Fruit fly (Drosophila melanogaster) whole organism, prepupa: Measurements from ENCODE around the gene Mlc2.
A peak's percentile ranks its signal among the peaks of the same experiment; 100 is the strongest.

Source experiments
- CG10631 ChIP-seq: fragments of 200-800 bp; sonication (Bioruptor generic); optimal IDR thresholded peaks from 2 replicates; lab custom pipeline; 2016; ENCODE audit warnings: missing biosample characterization, missing genetic modification characterization
- CG10669 ChIP-seq: fragments of 200-800 bp; sonication (Bioruptor generic); optimal IDR thresholded peaks from 3 replicates; lab custom pipeline; 2018; ENCODE audit warnings: missing biosample characterization, mild to moderate bottlenecking, missing genetic modification characterization, moderate library complexity
- CG11762 ChIP-seq: fragments of 200-800 bp; sonication (Bioruptor generic); optimal IDR thresholded peaks from 3 replicates; lab custom pipeline; 2016; ENCODE audit warnings: missing biosample characterization, missing genetic modification characterization; ENCODE audit not compliant: insufficient read depth
- CG1621 ChIP-seq: fragments of 200-800 bp; sonication (Bioruptor generic); optimal IDR thresholded peaks from 3 replicates; lab custom pipeline; 2018; ENCODE audit warnings: missing biosample characterization, mild to moderate bottlenecking, missing genetic modification characterization
- CG16779 ChIP-seq: fragments of 200-800 bp; sonication (Bioruptor generic); optimal IDR thresholded peaks from 3 replicates; lab custom pipeline; 2017; ENCODE audit warnings: missing biosample characterization, mild to moderate bottlenecking, missing genetic modification characterization
- CG3032 ChIP-seq: fragments of 200-800 bp; optimal IDR thresholded peaks from 2 replicates; lab custom pipeline; 2019; ENCODE audit warnings: missing biosample characterization, mild to moderate bottlenecking, missing genetic modification characterization, moderate library complexity
- CG32006 ChIP-seq: fragments of 200-800 bp; sonication (Bioruptor generic); optimal IDR thresholded peaks from 3 replicates; lab custom pipeline; 2017; ENCODE audit warnings: missing biosample characterization, mild to moderate bottlenecking, missing genetic modification characterization
- CG34406 ChIP-seq: fragments of 200-800 bp; sonication (Bioruptor generic); optimal IDR thresholded peaks from 3 replicates; lab custom pipeline; 2016; ENCODE audit warnings: missing biosample characterization, missing genetic modification characterization
- CG3919 ChIP-seq: fragments of 200-800 bp; sonication (Bioruptor generic); optimal IDR thresholded peaks from 3 replicates; lab custom pipeline; 2016; ENCODE audit warnings: missing biosample characterization, missing genetic modification characterization
- CG4318 ChIP-seq: fragments of 200-800 bp; sonication (Bioruptor generic); optimal IDR thresholded peaks from 3 replicates; lab custom pipeline; 2017; ENCODE audit warnings: missing biosample characterization, mild to moderate bottlenecking, missing genetic modification characterization
- CG6163 ChIP-seq: fragments of 200-800 bp; sonication (Bioruptor generic); IDR thresholded peaks from 3 replicates; pipeline ENCODE4 v1.3.6; 2022; ENCODE audit warnings: missing biosample characterization, missing genetic modification characterization
- CG6276 ChIP-seq: fragments of 200-800 bp; sonication (Bioruptor generic); optimal IDR thresholded peaks from 2 replicates; lab custom pipeline; 2017; ENCODE audit warnings: missing biosample characterization, mild to moderate bottlenecking, missing genetic modification characterization
- CG6792 ChIP-seq: fragments of 200-800 bp; sonication (Bioruptor generic); optimal IDR thresholded peaks from 3 replicates; lab custom pipeline; 2016; ENCODE audit warnings: missing biosample characterization, missing genetic modification characterization
- CG6808 ChIP-seq: fragments of 200-800 bp; sonication (Bioruptor generic); optimal IDR thresholded peaks from 3 replicates; lab custom pipeline; 2017; ENCODE audit warnings: missing biosample characterization, missing genetic modification characterization, mild to moderate bottlenecking, moderate library complexity, missing genetic modification reagents
- CG6854 ChIP-seq: fragments of 200-800 bp; sonication (Bioruptor generic); optimal IDR thresholded peaks from 2 replicates; lab custom pipeline; 2017; ENCODE audit warnings: missing biosample characterization, mild to moderate bottlenecking, missing genetic modification characterization
- CG7368 ChIP-seq: fragments of 200-800 bp; sonication (Bioruptor generic); optimal IDR thresholded peaks from 3 replicates; lab custom pipeline; 2016; ENCODE audit warnings: missing biosample characterization, missing genetic modification characterization
- CG9139 ChIP-seq: fragments of 200-800 bp; sonication (Bioruptor generic); optimal IDR thresholded peaks from 3 replicates; lab custom pipeline; 2017; ENCODE audit warnings: missing biosample characterization, mild to moderate bottlenecking, missing genetic modification characterization
- Eip75B ChIP-seq: fragments of 200-800 bp; sonication (Bioruptor generic); optimal IDR thresholded peaks from 3 replicates; lab custom pipeline; 2016; ENCODE audit warnings: missing biosample characterization, missing genetic modification characterization
- Eip78C ChIP-seq: fragments of 200-800 bp; sonication (Bioruptor generic); peaks from one replicate; lab custom pipeline; 2016; ENCODE audit warnings: missing biosample characterization, missing genetic modification characterization
- Eip93F ChIP-seq: fragments of 200-800 bp; sonication (Bioruptor generic); optimal IDR thresholded peaks from 2 replicates; lab custom pipeline; 2016; ENCODE audit warnings: missing biosample characterization, mild to moderate bottlenecking, missing genetic modification characterization
- Ets96B ChIP-seq: fragments of 200-800 bp; optimal IDR thresholded peaks from 2 replicates; lab custom pipeline; 2019; ENCODE audit warnings: missing biosample characterization, mild to moderate bottlenecking, missing genetic modification characterization, moderate library complexity
- Gug ChIP-seq: fragments of 200-800 bp; sonication (Bioruptor generic); IDR thresholded peaks from 2 replicates; pipeline ENCODE4 v1.3.6; 2022; ENCODE audit warnings: missing biosample characterization, missing genetic modification characterization
- Hr38 ChIP-seq: sonication (Bioruptor generic); optimal IDR thresholded peaks from 2 replicates; lab custom pipeline; 2016; ENCODE audit warnings: missing biosample characterization, missing genetic modification characterization
- Hr39 ChIP-seq: fragments of 200-800 bp; sonication (Bioruptor generic); optimal IDR thresholded peaks from 2 replicates; lab custom pipeline; 2016; ENCODE audit warnings: missing biosample characterization, missing genetic modification characterization
- Lpt ChIP-seq: fragments of 200-800 bp; sonication (Bioruptor generic); optimal IDR thresholded peaks from 3 replicates; lab custom pipeline; 2016; ENCODE audit warnings: missing biosample characterization, missing genetic modification characterization
- Met ChIP-seq: fragments of 200-800 bp; sonication (Bioruptor generic); optimal IDR thresholded peaks from 3 replicates; lab custom pipeline; 2016; ENCODE audit warnings: missing biosample characterization, missing genetic modification characterization
- OdsH ChIP-seq: fragments of 200-800 bp; sonication (Bioruptor generic); optimal IDR thresholded peaks from 3 replicates; lab custom pipeline; 2016; ENCODE audit warnings: missing biosample characterization, missing genetic modification characterization
- Smox ChIP-seq: fragments of 200-800 bp; sonication (Bioruptor generic); optimal IDR thresholded peaks from 3 replicates; lab custom pipeline; 2016; ENCODE audit warnings: missing biosample characterization, missing genetic modification characterization
- Sox102F ChIP-seq: fragments of 200-800 bp; sonication (Bioruptor generic); optimal IDR thresholded peaks from 2 replicates; lab custom pipeline; 2016; ENCODE audit warnings: missing biosample characterization, mild to moderate bottlenecking, missing genetic modification characterization
- Sox14 ChIP-seq: fragments of 200-800 bp; sonication (Bioruptor generic); optimal IDR thresholded peaks from 3 replicates; lab custom pipeline; 2016; ENCODE audit warnings: missing biosample characterization, missing genetic modification characterization
- Sox15 ChIP-seq: fragments of 200-800 bp; sonication (Bioruptor generic); optimal IDR thresholded peaks from 3 replicates; lab custom pipeline; 2016; ENCODE audit warnings: missing biosample characterization, missing genetic modification characterization
- achi ChIP-seq: fragments of 200-800 bp; sonication (Bioruptor generic); optimal IDR thresholded peaks from 3 replicates; lab custom pipeline; 2016; ENCODE audit warnings: missing biosample characterization, missing genetic modification characterization
- cyc ChIP-seq: fragments of 200-800 bp; sonication (Bioruptor generic); optimal IDR thresholded peaks from 3 replicates; lab custom pipeline; 2016; ENCODE audit warnings: missing biosample characterization, missing genetic modification characterization
- dac ChIP-seq: fragments of 200-800 bp; sonication (Bioruptor generic); optimal IDR thresholded peaks from 2 replicates; lab custom pipeline; 2017; ENCODE audit warnings: missing biosample characterization, mild to moderate bottlenecking, missing genetic modification characterization
- dsx ChIP-seq: fragments of 200-800 bp; optimal IDR thresholded peaks from 3 replicates; lab custom pipeline; 2019; ENCODE audit warnings: missing biosample characterization, mild to moderate bottlenecking, missing genetic modification characterization, moderate library complexity; ENCODE audit not compliant: poor library complexity, severe bottlenecking
- eg ChIP-seq: fragments of 200-800 bp; sonication (Bioruptor generic); IDR thresholded peaks from 3 replicates; pipeline ENCODE4 v1.3.6; 2022; ENCODE audit warnings: missing biosample characterization, missing genetic modification characterization
- esn ChIP-seq: fragments of 200-800 bp; sonication (Bioruptor generic); optimal IDR thresholded peaks from 2 replicates; lab custom pipeline; 2016; ENCODE audit warnings: missing biosample characterization, mild to moderate bottlenecking, missing genetic modification characterization, moderate library complexity
- fd85E ChIP-seq: fragments of 200-800 bp; sonication (Bioruptor generic); optimal IDR thresholded peaks from 3 replicates; lab custom pipeline; 2016; ENCODE audit warnings: missing biosample characterization, missing genetic modification characterization
- fkh ChIP-seq: fragments of 200-800 bp; sonication (Bioruptor generic); optimal IDR thresholded peaks from 3 replicates; lab custom pipeline; 2017; ENCODE audit warnings: missing biosample characterization, mild to moderate bottlenecking, missing genetic modification characterization, moderate library complexity
- lz ChIP-seq: fragments of 200-800 bp; sonication (Bioruptor generic); optimal IDR thresholded peaks from 3 replicates; lab custom pipeline; 2016; ENCODE audit warnings: missing biosample characterization, missing genetic modification characterization
- net ChIP-seq: fragments of 200-800 bp; sonication (Bioruptor generic); optimal IDR thresholded peaks from 3 replicates; lab custom pipeline; 2016; ENCODE audit warnings: missing biosample characterization, missing genetic modification characterization
- pdm3 ChIP-seq: fragments of 200-800 bp; sonication (Bioruptor generic); optimal IDR thresholded peaks from 3 replicates; lab custom pipeline; 2016; ENCODE audit warnings: missing biosample characterization, missing genetic modification characterization
- salr ChIP-seq, 2 experiments: fragments of 200-800 bp; sonication (Bioruptor generic); optimal IDR thresholded peaks; 3 replicates each; lab custom pipeline; 2016 to 2018; ENCODE audit warnings: missing biosample characterization in 2 of 2, missing genetic modification characterization in 2 of 2, mild to moderate bottlenecking in 1 of 2
- ss ChIP-seq, 2 experiments: fragments of 200-800 bp; sonication (Bioruptor generic); optimal IDR thresholded peaks; 2 replicates in 1 of 2; 3 replicates in 1 of 2; lab custom pipeline; 2017 to 2018; ENCODE audit warnings: mild to moderate bottlenecking in 2 of 2, missing biosample characterization in 2 of 2, missing genetic modification characterization in 2 of 2, moderate library complexity in 1 of 2
- topi ChIP-seq: fragments of 200-800 bp; sonication (Bioruptor generic); optimal IDR thresholded peaks from 3 replicates; lab custom pipeline; 2016; ENCODE audit warnings: missing biosample characterization, missing genetic modification characterization
- vri ChIP-seq: fragments of 200-800 bp; sonication (Bioruptor generic); optimal IDR thresholded peaks from 3 replicates; lab custom pipeline; 2016; ENCODE audit warnings: missing biosample characterization, mild to moderate bottlenecking, missing genetic modification characterization

The Mlc2 gene

dm6 chr3R:30195606-30196049 lies 21.3 kb upstream of the Mlc2 start (continued):
- no peak for TF ChIP-seq Sox15
- TF ChIP-seq CG6163 (GFP tag; lab: Robert Waterston, UW) = peak; percentile 53; the same call in 2 of the 3 replicates
- no peak for TF ChIP-seq Eip75B
- peak; percentile 23 for TF ChIP-seq Sox14 (GFP tag; lab: Kevin White, UChicago)
- no peak for TF ChIP-seq fd85E (GFP tag; lab: Kevin White, UChicago)
- no peak for TF ChIP-seq CG11762 (GFP tag; lab: Kevin White, UChicago)
- no peak for TF ChIP-seq net (GFP tag; lab: Kevin White, UChicago)
- 0 out of 2 replicates have a peak, but pooled peaks have one; percentile 30 for TF ChIP-seq Gug (GFP tag; lab: Robert Waterston, UW)
- TF ChIP-seq Eip93F = no peak
- TF ChIP-seq achi = peak; percentile 6
- peak; percentile 29 for TF ChIP-seq CG10631 (GFP tag; lab: Kevin White, UChicago)
- TF ChIP-seq CG7368 (GFP tag; lab: Kevin White, UChicago) = no peak
- TF ChIP-seq CG9139 = no peak
- TF ChIP-seq eg (GFP tag; lab: Robert Waterston, UW) = peak; percentile 68
- TF ChIP-seq esn (GFP tag; lab: Kevin White, UChicago) = peak; percentile 20
- no peak for TF ChIP-seq ss (GFP tag; optimal IDR thresholded peaks at IDR 0.05; lab: Kevin White, UChicago)
- TF ChIP-seq pdm3 (GFP tag; lab: Kevin White, UChicago) = peak; percentile 40
- no peak for TF ChIP-seq CG6276 (GFP tag; lab: Kevin White, UChicago)
- TF ChIP-seq Hr39 (GFP tag; lab: Kevin White, UChicago) = peak; percentile 26
- TF ChIP-seq CG4318 (GFP tag; lab: Kevin White, UChicago) = no peak
- TF ChIP-seq CG6792 (GFP tag; lab: Kevin White, UChicago) = no peak
- peak; percentile 26 for TF ChIP-seq CG3032 (tag; lab: Kevin White, UChicago)
- no peak for TF ChIP-seq Hr38
- no peak for TF ChIP-seq Met (GFP tag; lab: Kevin White, UChicago)
- TF ChIP-seq CG6854 (GFP tag; lab: Kevin White, UChicago) = no peak
- no peak for TF ChIP-seq cyc (GFP tag; lab: Kevin White, UChicago)
- no peak for TF ChIP-seq CG1621
- no peak for TF ChIP-seq CG34406 (GFP tag; lab: Kevin White, UChicago)
- no peak for TF ChIP-seq Smox (GFP tag; lab: Kevin White, UChicago)

- peak; percentile 44 for TF ChIP-seq fkh
- TF ChIP-seq Eip78C (GFP tag; lab: Kevin White, UChicago) = no peak
- TF ChIP-seq dac (GFP tag; lab: Kevin White, UChicago) = no peak
- no peak for TF ChIP-seq topi (GFP tag; lab: Kevin White, UChicago)
- TF ChIP-seq CG6854 (GFP tag; lab: Kevin White, UChicago) = no peak
- TF ChIP-seq, all 60 proteins: peak for 1
Measured at dm6 chr3R:30193826-30194225, 19.5 kb upstream of the Mlc2 start.

- TF ChIP-seq salr (GFP tag; optimal IDR thresholded peaks at IDR 0.05; lab: Kevin White, UChicago) (peak in 1 of 2 experiments; percentile 52), lz (peak; percentile 78), topi (GFP tag; lab: Kevin White, UChicago) (peak; percentile 87), CG6808 (GFP tag; lab: Kevin White, UChicago) (peak; percentile 15), vri (GFP tag; lab: Kevin White, UChicago) (peak; percentile 4), CG7368 (GFP tag; lab: Kevin White, UChicago) (peak; percentile 62), Lpt (GFP tag; lab: Kevin White, UChicago) (no peak), CG10669 (GFP tag; lab: Kevin White, UChicago) (peak; percentile 4), CG6163 (GFP tag; lab: Robert Waterston, UW) (0 out of 3 replicates have a peak, but pooled peaks have one; percentile 11), CG1621 (no peak), fkh (no peak), CG32006 (GFP tag; lab: Kevin White, UChicago) (peak; percentile 76), CG3032 (tag; lab: Kevin White, UChicago) (peak; percentile 12), Smox (GFP tag; lab: Kevin White, UChicago) (peak; percentile 72), Ets96B (tag; lab: Kevin White, UChicago) (no peak), CG16779 (tag; lab: Kevin White, UChicago) (peak; percentile 1), achi (peak; percentile 30), Hr39 (GFP tag; lab: Kevin White, UChicago) (peak; percentile 81), Sox102F (GFP tag; lab: Kevin White, UChicago) (peak; percentile 73), dsx (GFP tag; lab: Kevin White, UChicago) (no peak), CG3919 (GFP tag; lab: Kevin White, UChicago) (peak; percentile 62), CG6276 (GFP tag; lab: Kevin White, UChicago) (peak; percentile 26), ss (GFP tag; optimal IDR thresholded peaks at IDR 0.05; lab: Kevin White, UChicago) (peak; percentile 58 to 59), dac (GFP tag; lab: Kevin White, UChicago) (no peak), OdsH (GFP tag; lab: Kevin White, UChicago) (peak; percentile 67), eg (GFP tag; lab: Robert Waterston, UW) (no peak), CG10631 (GFP tag; lab: Kevin White, UChicago) (peak; percentile 43)
Measured at dm6 chr3R:30191462-30191874, 17.1 kb upstream of the Mlc2 start.
